Fruit fly (Drosophila melanogaster): ENCODE data around the gene saturn.

- TF ChIP-seq cyc (GFP tag; optimal IDR thresholded peaks at IDR 0.05) (no peak), CG10631 (GFP tag; optimal IDR thresholded peaks at IDR 0.05) (no peak), CG10669 (GFP tag; optimal IDR thresholded peaks at IDR 0.05) (no peak), Hr4 (GFP tag; optimal IDR thresholded peaks at IDR 0.05) (peak; percentile 44), CG11762 (GFP tag; optimal IDR thresholded peaks at IDR 0.05; ENCODE audit: insufficient read depth) (no peak)
Measured at dm6 chr3L:14219422-14219853, 16.3 kb downstream of the saturn start.

All from whole organism, prepupa.